Fruit fly (Drosophila melanogaster): ENCODE data around the gene Kul.

Kul gene

DNA sequence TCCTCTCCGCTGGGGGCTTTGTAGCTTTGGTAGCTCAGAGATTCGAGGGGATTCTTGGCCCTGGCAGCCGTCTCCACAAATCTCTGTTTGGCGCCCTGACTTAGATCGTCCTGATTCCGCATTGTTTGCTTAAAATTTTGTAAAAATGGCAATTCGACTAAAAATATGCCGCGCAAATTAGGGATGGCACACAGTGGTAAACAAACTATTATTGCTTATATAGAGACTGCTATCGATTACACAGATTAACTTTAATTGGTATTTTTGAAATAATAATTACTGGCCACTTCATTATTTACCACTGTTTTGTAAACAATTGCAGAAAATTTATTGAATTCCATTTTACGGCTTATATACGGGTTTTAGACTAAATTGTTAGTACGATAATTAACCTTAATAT lies 885 bp upstream of the Kul start, which contains the start of the genes Naa40 and CG18731 (continued):
- no peak for TF ChIP-seq C15 (GFP tag; IDR thresholded peaks at IDR 0.05)
- no peak for TF ChIP-seq gcm2 (GFP tag; optimal IDR thresholded peaks at IDR 0.05)
- no peak for TF ChIP-seq Rx (GFP tag; IDR thresholded peaks at IDR 0.05)
- TF ChIP-seq pho (GFP tag; optimal IDR thresholded peaks at IDR 0.05): no peak
- TF ChIP-seq CG18599 (GFP tag; optimal IDR thresholded peaks at IDR 0.05): no peak
- no peak for TF ChIP-seq her (GFP tag; optimal IDR thresholded peaks at IDR 0.05)
- no peak for TF ChIP-seq eyg (GFP tag; optimal IDR thresholded peaks at IDR 0.05)
- peak; percentile 6 for TF ChIP-seq YL-1 (GFP tag; optimal IDR thresholded peaks at IDR 0.05)
- peak; percentile 81; the same call in 2 of the 3 replicates for TF ChIP-seq Opbp (GFP tag; IDR thresholded peaks at IDR 0.05; ENCODE audit: partially characterized antibody)
- no peak for TF ChIP-seq tgo (GFP tag; IDR thresholded peaks at IDR 0.05)
- TF ChIP-seq ci (GFP tag; IDR thresholded peaks at IDR 0.05): no peak
- TF ChIP-seq CG7987 (GFP tag; optimal IDR thresholded peaks at IDR 0.05): no peak
- no peak for TF ChIP-seq CG43689 (GFP tag; IDR thresholded peaks at IDR 0.05)
- peak; percentile 38 for TF ChIP-seq stwl (tag; optimal IDR thresholded peaks at IDR 0.05)
- no peak for TF ChIP-seq sc (optimal IDR thresholded peaks at IDR 0.05)
- TF ChIP-seq sc (GFP tag; optimal IDR thresholded peaks at IDR 0.05): no peak
- no peak for TF ChIP-seq CG15514 (GFP tag; optimal IDR thresholded peaks at IDR 0.05)
- TF ChIP-seq CG17568 (GFP tag; optimal IDR thresholded peaks at IDR 0.05): no peak
- no peak for TF ChIP-seq Mrtf (GFP tag; IDR thresholded peaks at IDR 0.05)
- no peak for TF ChIP-seq gro (GFP tag; optimal IDR thresholded peaks at IDR 0.05)
- no peak for TF ChIP-seq Antp (GFP tag; optimal IDR thresholded peaks at IDR 0.05)
- no peak for TF ChIP-seq sim (GFP tag; IDR thresholded peaks at IDR 0.05)
- TF ChIP-seq CG10565 (GFP tag; optimal IDR thresholded peaks at IDR 0.05): no peak
- TF ChIP-seq Dek (tag; optimal IDR thresholded peaks at IDR 0.05): no peak
- no peak for TF ChIP-seq CG6254 (GFP tag; optimal IDR thresholded peaks at IDR 0.05)
- TF ChIP-seq CG12769 (tag; optimal IDR thresholded peaks at IDR 0.05): no peak
- TF ChIP-seq Hr39 (optimal IDR thresholded peaks at IDR 0.05): no peak
- TF ChIP-seq Gsc (GFP tag; IDR thresholded peaks at IDR 0.05): no peak
- TF ChIP-seq dysf (GFP tag; IDR thresholded peaks at IDR 0.05): no peak
- TF ChIP-seq Nf-YB (GFP tag; optimal IDR thresholded peaks at IDR 0.05): no peak
- no peak for TF ChIP-seq CG2199 (GFP tag; IDR thresholded peaks at IDR 0.05)
- no peak for TF ChIP-seq kni (GFP tag; optimal IDR thresholded peaks at IDR 0.05)
- TF ChIP-seq CG1602 (GFP tag; optimal IDR thresholded peaks at IDR 0.05): no peak
- peak; percentile 59 for TF ChIP-seq CG34224 (GFP tag; IDR thresholded peaks at IDR 0.05; ENCODE audit: partially characterized antibody)
- no peak for TF ChIP-seq CG12659 (GFP tag; optimal IDR thresholded peaks at IDR 0.05)
- no peak for TF ChIP-seq mam (GFP tag; optimal IDR thresholded peaks at IDR 0.05)
- TF ChIP-seq Lhr (GFP tag; optimal IDR thresholded peaks at IDR 0.05): peak; percentile 44
- TF ChIP-seq CG32772 (GFP tag; IDR thresholded peaks at IDR 0.05): no peak
- no peak for TF ChIP-seq fu2 (GFP tag; optimal IDR thresholded peaks at IDR 0.05)
- TF ChIP-seq CG6791 (GFP tag; IDR thresholded peaks at IDR 0.05; ENCODE audit: partially characterized antibody): no peak
- peak; percentile 11 for TF ChIP-seq CoRest (tag; optimal IDR thresholded peaks at IDR 0.05)
- no peak for TF ChIP-seq ftz-f1 (GFP tag; optimal IDR thresholded peaks at IDR 0.05)
- TF ChIP-seq Dll (GFP tag; IDR thresholded peaks at IDR 0.05; ENCODE audit: partially characterized antibody): peak; percentile 66; the same call in 3 of the 4 replicates
- no peak for TF ChIP-seq CG11085 (GFP tag; IDR thresholded peaks at IDR 0.05)
- TF ChIP-seq Fer1 (GFP tag; optimal IDR thresholded peaks at IDR 0.05): no peak
- peak; percentile 63 for TF ChIP-seq pzg (GFP tag; optimal IDR thresholded peaks at IDR 0.05)
- TF ChIP-seq phol (tag; optimal IDR thresholded peaks at IDR 0.05): peak; percentile 18
- no peak for TF ChIP-seq H15 (GFP tag; IDR thresholded peaks at IDR 0.05)
- no peak for TF ChIP-seq CG15601 (tag; optimal IDR thresholded peaks at IDR 0.05)
- TF ChIP-seq dati (GFP tag; IDR thresholded peaks at IDR 0.05): no peak
- TF ChIP-seq CG12104 (GFP tag; optimal IDR thresholded peaks at IDR 0.05): no peak
- TF ChIP-seq CG8478 (optimal IDR thresholded peaks at IDR 0.05): no peak
- TF ChIP-seq Sry-δ (GFP tag; optimal IDR thresholded peaks at IDR 0.05): peak; percentile 88

Measured in whole organism, embryonic.